Worm (Caenorhabditis elegans): ENCODE measurements around the gene C18H7.12.
A peak's percentile ranks its signal among the peaks of the same experiment; 100 is the strongest.

- TF ChIP-seq nhr-90 (tag; optimal IDR thresholded peaks at IDR 0.05) (no peak), F49E8.2 (tag; optimal IDR thresholded peaks at IDR 0.05; ENCODE audit: insufficient read depth) (no peak), nfya-1 (tag; optimal IDR thresholded peaks at IDR 0.05; ENCODE audit: borderline replicate concordance, insufficient read depth) (no peak), pha-4 (tag; optimal IDR thresholded peaks at IDR 0.05) (no peak), bed-1 (GFP tag; IDR thresholded peaks at IDR 0.05) (no peak), F57C9.4 (tag; optimal IDR thresholded peaks at IDR 0.05) (no peak), ets-4 (GFP tag; optimal IDR thresholded peaks at IDR 0.05) (no peak), akir-1 (GFP tag; optimal IDR thresholded peaks at IDR 0.05) (no peak), egl-18 (GFP tag; IDR thresholded peaks at IDR 0.05) (no peak), lin-35 (GFP tag; optimal IDR thresholded peaks at IDR 0.05) (no peak), lin-26 (GFP tag; IDR thresholded peaks at IDR 0.05) (0 out of 2 replicates have a peak, but pooled peaks have one; percentile 12)
Measured at ce11 chrIV:605431-605830, 17.8 kb upstream of the C18H7.12 start.

All from whole organism, young adult.